Worm (Caenorhabditis elegans): ENCODE results near the gene svh-1.

The svh-1 gene

DNA sequence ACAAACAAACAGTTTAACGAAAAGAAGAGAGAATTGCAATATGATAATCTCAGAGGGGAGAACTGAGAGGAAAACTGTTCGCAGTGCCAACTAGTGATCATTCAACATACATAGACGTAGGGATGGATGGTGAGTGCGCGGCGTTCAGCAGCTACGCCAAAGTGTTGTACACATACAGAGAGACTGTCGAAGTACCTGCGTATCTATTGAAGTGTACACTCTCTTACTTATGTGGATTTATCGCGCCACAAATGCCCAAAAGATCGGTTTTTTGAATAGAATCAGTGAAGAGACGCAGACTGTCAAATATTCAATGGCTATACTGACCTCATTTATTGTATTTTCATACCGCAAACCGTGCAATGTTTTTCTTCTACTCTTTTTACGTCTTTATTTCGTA, 36.1 kb upstream of the svh-1 start (continued):
- TF ChIP-seq skn-1 (tag; optimal IDR thresholded peaks at IDR 0.05) (peak; percentile 10), hlh-17 (GFP tag; optimal IDR thresholded peaks at IDR 0.05; ENCODE audit: borderline replicate concordance) (no peak), nhr-85 (tag) (peak; percentile 64)

ce11 chrIV:8171376-8171775, 35.0 kb upstream of the svh-1 start:
- TF ChIP-seq nhr-85 (tag) (peak; percentile 75), ceh-90 (tag; optimal IDR thresholded peaks at IDR 0.05) (no peak), blmp-1 (tag; optimal IDR thresholded peaks at IDR 0.05) (peak; percentile 7), lin-14 (GFP tag; optimal IDR thresholded peaks at IDR 0.05) (peak; percentile 51)

DNA sequence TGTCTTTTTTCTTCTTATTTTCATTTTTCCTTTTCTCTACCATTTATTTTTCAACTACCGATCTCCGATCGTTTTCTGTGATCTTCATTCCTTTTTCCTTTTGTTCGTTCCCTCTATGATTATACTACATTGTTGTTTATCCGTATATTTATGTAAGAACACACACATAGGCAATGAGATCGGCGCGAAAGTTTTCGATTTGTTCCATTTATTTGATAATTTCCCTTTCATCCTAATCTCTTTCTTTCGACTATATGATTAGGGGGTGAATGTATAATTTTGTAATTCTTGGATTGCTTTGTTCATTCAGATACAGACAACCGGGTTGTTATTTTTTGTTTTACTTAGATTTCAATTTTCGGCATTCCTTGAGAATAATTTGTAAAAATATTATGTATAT, 32.8 kb upstream of the svh-1 start:
- TF ChIP-seq blmp-1 (tag; optimal IDR thresholded peaks at IDR 0.05) (peak; percentile 85), egl-27 (tag; optimal IDR thresholded peaks at IDR 0.05) (no peak), fkh-8 (tag; optimal IDR thresholded peaks at IDR 0.05) (no peak), efl-1 (optimal IDR thresholded peaks at IDR 0.05) (no peak), efl-1 (GFP tag; optimal IDR thresholded peaks at IDR 0.05 in 1 of 2) (peak in 1 of 2 experiments; percentile 18), xbp-1 (tag; optimal IDR thresholded peaks at IDR 0.05) (no peak), aha-1 (tag; optimal IDR thresholded peaks at IDR 0.05) (no peak), pqm-1 (tag; optimal IDR thresholded peaks at IDR 0.05) (no peak), ceh-82 (tag; optimal IDR thresholded peaks at IDR 0.05) (no peak)

- TF ChIP-seq nhr-71 (tag; optimal IDR thresholded peaks at IDR 0.05) (no peak), mef-2 (tag; optimal IDR thresholded peaks at IDR 0.05) (no peak), blmp-1 (tag; optimal IDR thresholded peaks at IDR 0.05) (peak; percentile 83), lin-14 (GFP tag; optimal IDR thresholded peaks at IDR 0.05) (peak; percentile 45), elt-3 (tag; optimal IDR thresholded peaks at IDR 0.05) (peak in 1 of 6 experiments; percentile 12), ama-1 (optimal IDR thresholded peaks at IDR 0.05) (no peak), elt-2 (tag; optimal IDR thresholded peaks at IDR 0.05) (peak; percentile 13)
Observed at ce11 chrIV:8174792-8175191, 31.6 kb upstream of the svh-1 start.

- TF ChIP-seq mep-1 (tag; optimal IDR thresholded peaks at IDR 0.05) (no peak), nhr-28 (tag; optimal IDR thresholded peaks at IDR 0.05) (no peak), lin-14 (GFP tag; optimal IDR thresholded peaks at IDR 0.05) (peak; percentile 33), nhr-85 (tag) (peak; percentile 63), elt-2 (tag; optimal IDR thresholded peaks at IDR 0.05) (no peak), ceh-90 (tag; optimal IDR thresholded peaks at IDR 0.05) (no peak), ceh-8 (GFP tag; optimal IDR thresholded peaks at IDR 0.05) (no peak)
Observed at ce11 chrIV:8175686-8176532, 30.5 kb upstream of the svh-1 start, which contains the start of gene pct-1. TSS of gene pct-1 (plus strand) at chrIV:8176482.

DNA sequence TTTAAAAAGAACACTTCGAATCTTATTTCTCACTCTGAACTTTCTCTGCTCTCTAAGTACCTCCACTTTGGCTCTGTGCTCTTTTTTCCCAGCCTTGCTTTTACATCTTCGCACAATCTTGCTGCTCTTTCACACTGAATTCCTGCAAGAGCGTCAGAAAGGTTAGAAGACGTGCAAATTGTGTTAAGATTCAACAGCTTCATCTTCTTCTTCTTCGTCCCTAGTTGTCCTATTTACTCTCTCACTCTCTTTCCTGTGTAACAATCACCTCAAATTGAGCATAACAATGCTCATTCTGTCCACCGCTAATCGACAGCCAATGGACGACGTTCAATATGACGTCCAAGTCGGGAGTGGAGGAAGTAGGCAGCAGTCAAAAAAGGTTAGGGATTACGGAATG, 25.0 kb upstream of the svh-1 start:
- TF ChIP-seq fkh-10 (GFP tag; optimal IDR thresholded peaks at IDR 0.05) (peak; percentile 65), sox-4 (tag; optimal IDR thresholded peaks at IDR 0.05) (no peak)

DNA sequence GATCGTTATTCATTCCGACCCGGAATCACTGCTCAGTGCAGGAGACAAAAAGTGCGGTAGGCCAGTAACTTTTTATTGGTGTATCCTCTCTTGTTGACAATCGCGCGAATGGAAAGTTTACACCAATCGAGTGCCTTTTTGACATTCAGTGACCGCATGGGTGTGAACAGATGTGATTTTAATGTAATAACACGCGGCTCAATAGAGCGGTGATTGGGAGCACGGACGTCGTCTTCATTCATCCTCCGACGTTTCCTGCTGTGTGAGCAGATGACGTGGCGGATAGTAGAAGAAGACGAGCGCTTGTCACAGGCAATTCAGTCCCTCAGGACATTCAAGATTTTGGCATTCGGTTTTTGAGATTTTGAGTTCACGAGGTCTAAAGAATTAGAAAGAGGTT, 23.8 kb upstream of the svh-1 start:
- no peak for TF ChIP-seq skn-1 (tag; optimal IDR thresholded peaks at IDR 0.05)
- TF ChIP-seq fkh-10 (GFP tag; optimal IDR thresholded peaks at IDR 0.05) = peak; percentile 56
- no peak for TF ChIP-seq dpl-1 (GFP tag; optimal IDR thresholded peaks at IDR 0.05)
- peak; percentile 5 for TF ChIP-seq lin-14 (GFP tag; optimal IDR thresholded peaks at IDR 0.05)

ce11 chrIV:8183313-8183712, 23.1 kb upstream of the svh-1 start:
- peak; percentile 20 for TF ChIP-seq xbp-1 (tag; optimal IDR thresholded peaks at IDR 0.05)
- TF ChIP-seq nhr-85 (tag) = no peak
- no peak for TF ChIP-seq unc-30 (tag; optimal IDR thresholded peaks at IDR 0.05)
- TF ChIP-seq nhr-19 (GFP tag; conservative IDR thresholded peaks at IDR 0.05) = no peak
- TF ChIP-seq efl-1 (optimal IDR thresholded peaks at IDR 0.05) = peak; percentile 22 to 40
- TF ChIP-seq efl-1 (GFP tag; optimal IDR thresholded peaks at IDR 0.05 in 1 of 2) = no peak
- no peak for TF ChIP-seq ces-1 (GFP tag; optimal IDR thresholded peaks at IDR 0.05)
- peak; percentile 59 for TF ChIP-seq unc-86 (tag; optimal IDR thresholded peaks at IDR 0.05)
- peak; percentile 42 for TF ChIP-seq tbx-2 (tag; optimal IDR thresholded peaks at IDR 0.05)
- TF ChIP-seq C16A3.4 (tag; optimal IDR thresholded peaks at IDR 0.05) = no peak
- no peak for TF ChIP-seq rnt-1 (tag; optimal IDR thresholded peaks at IDR 0.05)
- TF ChIP-seq nhr-20 (tag; optimal IDR thresholded peaks at IDR 0.05) = peak; percentile 41
- peak; percentile 87 for TF ChIP-seq fkh-10 (GFP tag; optimal IDR thresholded peaks at IDR 0.05)
- peak; percentile 9 for TF ChIP-seq sox-4 (tag; optimal IDR thresholded peaks at IDR 0.05)
- TF ChIP-seq unc-130 (tag; optimal IDR thresholded peaks at IDR 0.05) = no peak
- TF ChIP-seq lin-13 (GFP tag; optimal IDR thresholded peaks at IDR 0.05) = no peak
- TF ChIP-seq fkh-8 (tag; optimal IDR thresholded peaks at IDR 0.05) = peak; percentile 92
- TF ChIP-seq fos-1 (tag; optimal IDR thresholded peaks at IDR 0.05) = no peak
- TF ChIP-seq lin-39 (tag; optimal IDR thresholded peaks at IDR 0.05) = no peak
